Fruit fly (Drosophila melanogaster): Measurements from ENCODE around the gene CG7214.

The CG7214 gene

dm6 chr2L:7782788-7783401 is 38.3 kb upstream of the CG7214 start, which contains the start of gene Brd7-9 (continued):
- TF ChIP-seq CkIIα-i1 (GFP tag; IDR thresholded peaks at IDR 0.05): no peak
- peak in 1 of 3 experiments; percentile 54 for TF ChIP-seq lola (GFP tag; optimal IDR thresholded peaks at IDR 0.05)
- TF ChIP-seq CG4328 (GFP tag; optimal IDR thresholded peaks at IDR 0.05): no peak
- peak; percentile 70 for TF ChIP-seq Dp (GFP tag; optimal IDR thresholded peaks at IDR 0.05)
- peak; percentile 39; the same call in 1 of the 2 replicates for TF ChIP-seq unc-4 (GFP tag; IDR thresholded peaks at IDR 0.05; ENCODE audit: partially characterized antibody)
- no peak for TF ChIP-seq ftz-f1 (GFP tag; optimal IDR thresholded peaks at IDR 0.05)
- TF ChIP-seq slbo (GFP tag; IDR thresholded peaks at IDR 0.05): peak; percentile 82
- TF ChIP-seq CG1603 (tag; optimal IDR thresholded peaks at IDR 0.05): peak; percentile 79
- no peak for TF ChIP-seq CG8478 (optimal IDR thresholded peaks at IDR 0.05)
- TF ChIP-seq CG7271 (tag; optimal IDR thresholded peaks at IDR 0.05): no peak
- peak; percentile 85 for TF ChIP-seq CG3281 (GFP tag; optimal IDR thresholded peaks at IDR 0.05)
- TF ChIP-seq CG8944 (GFP tag; optimal IDR thresholded peaks at IDR 0.05): peak; percentile 56
- TF ChIP-seq Ravus (GFP tag; IDR thresholded peaks at IDR 0.05): no peak; the same call in 1 of the 2 replicates
- TF ChIP-seq CG11093 (GFP tag; IDR thresholded peaks at IDR 0.05): peak; percentile 59; the same call in 1 of the 3 replicates
- peak; percentile 82 for TF ChIP-seq CG17328 (GFP tag; IDR thresholded peaks at IDR 0.05)
- peak; percentile 25 for TF ChIP-seq maf-S (GFP tag; optimal IDR thresholded peaks at IDR 0.05)
- TF ChIP-seq CG9932 (GFP tag; IDR thresholded peaks at IDR 0.05): peak; percentile 73
- no peak for TF ChIP-seq Dfd (GFP tag; optimal IDR thresholded peaks at IDR 0.05)
- TF ChIP-seq CG2678 (tag; optimal IDR thresholded peaks at IDR 0.05): peak; percentile 73
- peak; percentile 43 for TF ChIP-seq NC2β (GFP tag; optimal IDR thresholded peaks at IDR 0.05)
- peak; percentile 67 for TF ChIP-seq MBD-R2 (GFP tag; IDR thresholded peaks at IDR 0.05)
- TF ChIP-seq Opbp (GFP tag; IDR thresholded peaks at IDR 0.05; ENCODE audit: partially characterized antibody): no peak
- TF ChIP-seq seq (GFP tag; IDR thresholded peaks at IDR 0.05): peak; percentile 71
- peak; percentile 8 for TF ChIP-seq Deaf1 (tag; optimal IDR thresholded peaks at IDR 0.05)
- TF ChIP-seq CG10209 (GFP tag; optimal IDR thresholded peaks at IDR 0.05): peak; percentile 68
- peak; percentile 67 for TF ChIP-seq sim (GFP tag; IDR thresholded peaks at IDR 0.05)
- peak; percentile 64 for TF ChIP-seq CG13624 (GFP tag; optimal IDR thresholded peaks at IDR 0.05)
- TF ChIP-seq zen (tag; optimal IDR thresholded peaks at IDR 0.05): peak; percentile 38
- TF ChIP-seq sens (GFP tag): peak; percentile 94
- TF ChIP-seq p53 (GFP tag; optimal IDR thresholded peaks at IDR 0.05): no peak
- TF ChIP-seq CG12219 (GFP tag; optimal IDR thresholded peaks at IDR 0.05): peak; percentile 81
- peak; percentile 58; the same call in 2 of the 3 replicates for TF ChIP-seq H15 (GFP tag; IDR thresholded peaks at IDR 0.05)
- peak; percentile 57 for TF ChIP-seq CG18476 (GFP tag; optimal IDR thresholded peaks at IDR 0.05)
- TF ChIP-seq dati (GFP tag; IDR thresholded peaks at IDR 0.05): peak; percentile 80
- TF ChIP-seq CG14710 (tag; optimal IDR thresholded peaks at IDR 0.05): peak; percentile 45
- peak; percentile 56 for TF ChIP-seq nmo (GFP tag; optimal IDR thresholded peaks at IDR 0.05)
- TF ChIP-seq ash1 (GFP tag; optimal IDR thresholded peaks at IDR 0.05): peak; percentile 10
- TF ChIP-seq nerfin-1 (tag; optimal IDR thresholded peaks at IDR 0.05): peak; percentile 28
- no peak for TF ChIP-seq CG11560 (tag; IDR thresholded peaks at IDR 0.05)
- no peak for TF ChIP-seq CG8089 (GFP tag; optimal IDR thresholded peaks at IDR 0.05)
- peak; percentile 81 for TF ChIP-seq BtbVII (GFP tag; optimal IDR thresholded peaks at IDR 0.05)
- TF ChIP-seq CG13123 (GFP tag; optimal IDR thresholded peaks at IDR 0.05): peak; percentile 21
- TF ChIP-seq CG12942 (GFP tag; optimal IDR thresholded peaks at IDR 0.05): peak; percentile 43
- TF ChIP-seq CG12071 (GFP tag; optimal IDR thresholded peaks at IDR 0.05): peak; percentile 86
- TF ChIP-seq CG7987 (GFP tag; optimal IDR thresholded peaks at IDR 0.05): peak; percentile 26
- TF ChIP-seq Med (GFP tag): peak; percentile 93
- peak; percentile 48 for TF ChIP-seq CG31365 (tag; optimal IDR thresholded peaks at IDR 0.05)
- TF ChIP-seq CG10147 (GFP tag; optimal IDR thresholded peaks at IDR 0.05): peak; percentile 21
- peak; percentile 75 for TF ChIP-seq CG12391 (tag; optimal IDR thresholded peaks at IDR 0.05)
- TF ChIP-seq wek (GFP tag; optimal IDR thresholded peaks at IDR 0.05): peak; percentile 66

Measured in whole organism, embryonic.